Worm (Caenorhabditis elegans) whole organism, L4/young adult: ENCODE results near the gene clec-73.
"Not testable (repeated sequence)": the region's sequence is repeated elsewhere in the genome, so short reads cannot be mapped to it uniquely, and the experiment has no call there.

ENCODE experiments used
- W03F9.2 ChIP-seq: fragments of 150-350 bp; optimal IDR thresholded peaks from 2 replicates; lab custom pipeline; 2014; ENCODE audit warnings: missing biosample characterization, missing genetic modification characterization
- dao-5 ChIP-seq: sonication (generic microtip); optimal IDR thresholded peaks from 2 replicates; lab custom pipeline; 2016; ENCODE audit warnings: missing genotype, missing genetic modification characterization, moderate library complexity, missing compliant biosample characterization
- him-1 ChIP-seq: sonication (generic microtip); optimal IDR thresholded peaks from 2 replicates; lab custom pipeline; 2016; ENCODE audit warnings: missing genotype, missing genetic modification reagents, missing genetic modification characterization, missing compliant biosample characterization

The clec-73 gene

DNA sequence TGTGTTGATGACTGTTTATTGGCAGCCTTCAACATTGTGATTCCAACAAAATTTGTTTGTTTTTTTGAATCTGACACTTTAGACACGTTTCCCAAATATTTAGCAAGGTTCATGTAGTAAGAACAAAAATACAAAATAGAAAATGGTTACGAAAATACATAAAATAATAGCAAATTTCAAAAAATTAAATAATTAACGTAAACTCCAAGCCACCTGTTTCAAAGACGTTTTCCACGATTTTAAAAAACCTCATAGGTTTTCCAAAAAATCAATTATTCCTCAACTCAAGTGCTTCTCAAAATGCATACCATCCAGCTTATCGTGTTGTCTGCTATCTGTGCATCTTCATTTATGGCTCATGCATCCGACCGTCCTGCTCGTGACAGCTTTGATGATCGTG is 38.6 kb downstream of the clec-73 start, which contains the start of gene F56D6.14:
F56D6.14 (plus strand) TSS at position 301 of the 400 bp plus-strand sequence.
- TF ChIP-seq W03F9.2 (tag; lab: Kevin White, UChicago) (no peak), dao-5 (tag; lab: Kevin White, UChicago) (no peak), him-1 (no peak)

DNA sequence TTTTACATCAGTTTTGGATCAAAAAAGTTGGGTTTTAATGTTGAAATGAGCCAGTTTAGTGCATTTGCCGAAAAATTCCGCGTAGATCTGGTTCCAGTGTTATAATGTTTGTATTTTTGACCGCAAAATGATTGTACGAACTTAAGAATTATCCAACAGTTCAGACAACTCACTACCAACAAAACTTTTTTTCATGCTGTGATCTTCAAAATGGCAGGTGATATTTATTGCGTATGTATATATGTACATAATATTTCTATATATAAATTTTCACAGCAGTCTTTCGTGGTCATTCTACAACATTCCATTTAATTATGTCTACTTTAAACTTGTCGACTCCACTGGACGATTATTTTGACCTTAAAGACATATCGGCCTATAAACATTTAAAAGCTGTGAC is 40.7 kb downstream of the clec-73 start, which contains the start of gene srz-20:
srz-20 (plus strand) TSS at position 301 of the 400 bp plus-strand sequence.
- TF ChIP-seq dao-5 (tag; lab: Kevin White, UChicago): no peak
- no peak for TF ChIP-seq him-1
- TF ChIP-seq W03F9.2 (tag; lab: Kevin White, UChicago): no peak

DNA sequence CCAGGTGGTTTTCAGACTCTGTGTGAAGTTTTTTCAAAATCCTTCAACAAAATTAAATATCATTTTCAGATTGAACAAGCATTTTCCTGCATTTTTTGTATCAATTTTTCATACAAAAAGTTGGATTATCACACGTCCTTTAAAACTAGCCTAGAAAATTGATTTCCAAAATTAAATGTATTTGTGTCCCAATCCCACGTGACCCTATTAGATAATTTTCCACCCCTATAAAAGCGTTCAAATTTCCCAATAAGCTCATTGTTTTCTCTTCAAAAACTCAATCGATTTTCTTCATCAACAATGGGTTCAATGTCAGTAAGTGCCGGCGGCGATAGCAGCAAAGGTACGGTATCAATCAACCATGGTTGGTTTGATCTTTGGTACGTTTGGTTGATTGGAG is 41.5 kb downstream of the clec-73 start, which contains the start of gene F56D6.19:
F56D6.19 (plus strand) TSS at position 301 of the 400 bp plus-strand sequence.
- TF ChIP-seq him-1 (no peak), dao-5 (tag; lab: Kevin White, UChicago) (no peak), W03F9.2 (tag; lab: Kevin White, UChicago) (no peak)

DNA sequence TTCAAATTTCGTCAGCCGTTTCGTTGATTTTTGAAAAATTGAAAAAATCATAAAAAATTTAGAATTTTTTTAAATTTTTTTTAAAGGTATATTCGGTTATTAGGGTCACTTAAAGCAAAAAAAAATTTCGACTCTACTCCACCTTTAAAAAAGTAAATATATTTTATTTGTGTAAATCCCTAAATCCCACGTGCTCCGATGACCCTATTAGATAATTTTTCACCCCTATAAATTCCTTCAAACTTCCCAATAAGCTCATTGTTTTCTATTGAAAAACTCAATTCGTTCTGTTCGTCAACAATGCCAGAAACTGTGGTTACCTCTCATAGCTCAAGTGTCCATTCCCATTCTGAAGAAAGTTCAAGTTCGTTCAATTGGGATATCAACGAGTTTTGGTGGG is 43.4 kb downstream of the clec-73 start, which contains the start of gene F56D6.20:
F56D6.20 (plus strand) TSS at position 301 of the 400 bp plus-strand sequence.
- TF ChIP-seq dao-5 (tag; lab: Kevin White, UChicago) (no peak), W03F9.2 (tag; lab: Kevin White, UChicago) (no peak), him-1 (no peak)

DNA sequence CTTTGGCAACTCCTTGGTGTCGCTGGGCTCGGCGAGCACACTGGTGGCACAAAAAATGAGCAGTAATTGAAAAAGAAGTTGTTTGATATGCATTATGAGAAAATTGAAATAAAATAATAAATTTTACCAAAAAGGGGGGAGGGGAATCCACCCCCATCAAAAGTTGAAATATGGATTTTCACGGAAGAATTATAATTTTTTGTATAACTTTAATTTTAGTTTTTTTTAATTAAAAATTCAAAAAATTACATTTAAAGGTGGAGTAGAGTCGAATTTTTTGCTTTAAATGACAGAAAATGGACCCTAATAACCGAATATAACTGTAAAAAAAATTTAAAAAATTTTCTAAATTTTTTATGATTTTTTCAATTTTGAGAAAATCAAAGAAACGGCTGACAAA is 44.1 kb downstream of the clec-73 start, which contains the start of gene F56D6.18:
F56D6.18 (minus strand) TSS at position 101 of the 400 bp plus-strand sequence.
- not testable (repeated sequence) for TF ChIP-seq W03F9.2 (tag; lab: Kevin White, UChicago); dao-5 (tag; lab: Kevin White, UChicago); him-1

DNA sequence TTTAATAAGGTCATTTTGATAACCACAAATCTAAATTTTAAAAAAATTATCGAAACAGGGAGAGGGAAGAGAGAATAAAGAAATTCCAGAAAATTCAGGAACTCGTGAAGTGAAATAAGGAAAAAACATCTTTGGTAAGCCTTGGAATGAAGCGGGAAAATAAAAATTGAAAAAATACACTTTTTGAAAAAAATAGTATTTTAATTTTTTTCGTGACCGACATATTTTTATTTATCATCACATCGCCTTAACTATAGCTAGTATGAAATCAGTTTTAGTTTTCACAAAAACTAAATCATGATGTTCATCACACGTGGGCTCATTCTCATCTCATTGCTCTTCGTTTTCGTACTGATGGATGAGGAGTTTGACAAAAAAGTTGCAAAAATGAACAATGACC is 46.9 kb downstream of the clec-73 start, which contains the start of gene F56D6.13:
F56D6.13 (plus strand) TSS at position 301 of the 400 bp plus-strand sequence.
- TF ChIP-seq W03F9.2 (tag; lab: Kevin White, UChicago) (no peak), him-1 (no peak), dao-5 (tag; lab: Kevin White, UChicago) (no peak)

DNA sequence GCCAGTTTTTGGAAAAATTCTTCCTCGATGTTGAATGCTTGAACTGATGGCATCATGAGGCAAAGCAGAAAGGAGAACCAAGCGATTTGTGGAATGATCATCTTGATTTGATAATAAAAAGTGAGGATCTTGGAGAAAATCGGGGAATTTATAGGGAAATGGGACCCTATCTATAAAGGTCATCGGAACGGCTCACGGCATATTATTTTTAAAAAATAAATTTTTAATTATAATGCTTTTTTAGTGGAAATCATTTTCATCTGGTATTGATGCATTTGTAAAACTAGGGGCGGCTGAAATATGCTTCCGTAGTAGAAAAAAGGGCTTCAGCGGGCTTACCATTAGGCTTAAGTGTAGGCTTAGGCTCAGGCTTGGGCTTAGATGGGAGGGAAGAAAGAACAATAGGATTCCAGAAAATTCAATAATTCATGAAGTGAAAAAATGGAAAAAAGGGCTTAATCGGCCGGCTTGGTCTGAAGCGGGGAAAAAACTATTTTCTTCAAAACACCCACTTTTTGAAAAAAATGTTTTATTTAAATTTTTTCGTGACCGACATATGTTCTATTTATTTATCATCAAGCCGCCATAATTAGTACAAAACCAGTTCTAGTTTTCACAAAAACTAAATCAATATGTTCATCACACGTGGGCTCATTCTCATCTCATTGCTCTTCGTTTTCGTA is 48.3 kb downstream of the clec-73 start, which contains the start of the genes F56D6.22 and F56D6.12:
F56D6.22 (minus strand) TSS at position 101 of the 683 bp plus-strand sequence.
F56D6.12 (plus strand) TSS at position 633 of the 683 bp plus-strand sequence.
- TF ChIP-seq him-1 (no peak), dao-5 (tag; lab: Kevin White, UChicago) (no peak)

DNA sequence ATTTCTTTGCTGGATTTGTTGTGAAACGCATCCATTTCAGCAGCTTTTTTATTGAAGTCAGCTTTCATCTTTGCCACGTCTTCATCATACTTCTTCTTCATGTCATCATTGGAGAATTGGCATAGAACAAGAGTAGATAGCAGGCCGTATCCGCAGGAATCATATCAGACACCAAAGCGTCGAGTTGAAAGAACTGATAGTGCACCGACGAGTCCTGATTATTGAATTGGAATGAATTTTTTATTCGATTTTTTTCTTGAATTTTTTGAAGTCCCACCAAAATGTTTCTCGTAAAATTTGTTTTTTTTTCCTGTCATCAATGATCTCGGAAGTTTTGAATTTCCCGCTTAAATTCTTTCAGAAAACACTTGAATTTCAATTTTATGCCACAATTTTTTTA is 49.6 kb downstream of the clec-73 start, which contains the start of gene F56D6.11:
F56D6.11 (minus strand) TSS at position 101 of the 400 bp plus-strand sequence.
- TF ChIP-seq dao-5 (tag; lab: Kevin White, UChicago) (no peak), him-1 (no peak), W03F9.2 (tag; lab: Kevin White, UChicago) (no peak)

DNA sequence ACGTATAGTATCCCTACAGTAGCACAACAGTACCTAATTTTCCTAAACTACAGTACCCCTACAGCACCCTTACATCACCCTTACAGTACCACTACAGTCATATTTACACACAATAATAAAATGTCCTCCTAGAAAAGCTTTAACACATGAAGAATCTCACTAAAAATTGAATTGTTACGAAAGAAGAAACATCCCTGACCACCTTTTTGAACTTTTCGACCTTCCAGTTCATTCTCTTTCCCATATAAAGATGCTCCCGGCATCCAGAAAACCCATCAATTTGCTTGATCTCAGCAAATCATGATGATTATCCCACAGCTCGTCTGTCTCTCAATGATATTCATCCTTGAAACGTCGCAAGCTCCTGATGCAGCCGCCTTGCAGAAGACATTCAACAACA is 51.4 kb downstream of the clec-73 start, which contains the start of gene F56D6.21:
F56D6.21 (plus strand) TSS at position 301 of the 400 bp plus-strand sequence.
- no peak for TF ChIP-seq W03F9.2 (tag; lab: Kevin White, UChicago)
- no peak for TF ChIP-seq dao-5 (tag; lab: Kevin White, UChicago)
- no peak for TF ChIP-seq him-1
